Fruit fly (Drosophila melanogaster) whole organism, embryonic: ENCODE results near the gene Alh.

Source experiments
- ATbp ChIP-seq: fragments of 200-800 bp; sonication (Bioruptor generic); optimal IDR thresholded peaks from 2 replicates; lab custom pipeline; 2017; ENCODE audit warnings: missing biosample characterization, mild to moderate bottlenecking, missing genetic modification characterization, missing genetic modification reagents
- Ada2b ChIP-seq: fragments of 200-800 bp; sonication (Bioruptor generic); IDR thresholded peaks from 2 replicates; pipeline ENCODE4 v1.3.6; 2022; ENCODE audit warnings: missing biosample characterization, missing genetic modification characterization
- Atf6 ChIP-seq: fragments of 200-800 bp; sonication (Bioruptor generic); IDR thresholded peaks from 2 replicates; pipeline ENCODE4 v1.3.6; 2022; ENCODE audit warnings: missing biosample characterization, missing genetic modification characterization
- B-H1 ChIP-seq: fragments of 200-800 bp; sonication (Bioruptor generic); IDR thresholded peaks from 3 replicates; pipeline ENCODE4 v1.3.6; 2022; ENCODE audit warnings: missing biosample characterization, missing genetic modification characterization
- CG10959 ChIP-seq: fragments of 200-800 bp; sonication (Bioruptor generic); IDR thresholded peaks from 2 replicates; pipeline ENCODE4 v1.3.6; 2022; ENCODE audit warnings: missing biosample characterization, missing genetic modification characterization
- CG10979 ChIP-seq: fragments of 200-800 bp; sonication (Bioruptor generic); optimal IDR thresholded peaks from 2 replicates; lab custom pipeline; 2018; ENCODE audit warnings: missing biosample characterization, mild to moderate bottlenecking, missing genetic modification characterization, moderate library complexity
- CG11456 ChIP-seq: fragments of 200-800 bp; sonication (Bioruptor generic); IDR thresholded peaks from 3 replicates; pipeline ENCODE4 v1.3.6; 2022; ENCODE audit warnings: missing biosample characterization, missing genetic modification characterization
- CG11695 ChIP-seq: fragments of 200-800 bp; sonication (Bioruptor generic); IDR thresholded peaks from 3 replicates; pipeline ENCODE4 v1.3.6; 2022; ENCODE audit warnings: missing biosample characterization, missing genetic modification characterization
- CG13287 ChIP-seq: fragments of 200-800 bp; sonication (Bioruptor generic); IDR thresholded peaks from 2 replicates; pipeline ENCODE4 v1.3.6; 2022; ENCODE audit warnings: missing biosample characterization, missing genetic modification characterization; ENCODE audit not compliant: partially characterized antibody
- CG14965 ChIP-seq: fragments of 200-800 bp; sonication (Bioruptor generic); optimal IDR thresholded peaks from 2 replicates; lab custom pipeline; 2016; ENCODE audit warnings: missing biosample characterization, missing genetic modification characterization, borderline replicate concordance
- CG1647 ChIP-seq: fragments of 200-800 bp; sonication (Bioruptor generic); optimal IDR thresholded peaks from 3 replicates; lab custom pipeline; 2016; ENCODE audit warnings: missing biosample characterization, missing genetic modification characterization
- CG17361 ChIP-seq: fragments of 200-800 bp; sonication (Bioruptor generic); IDR thresholded peaks from 3 replicates; pipeline ENCODE4 v1.3.6; 2022; ENCODE audit warnings: missing biosample characterization, missing genetic modification characterization
- CG17829 ChIP-seq: fragments of 200-800 bp; optimal IDR thresholded peaks from 2 replicates; lab custom pipeline; 2019; ENCODE audit warnings: missing biosample characterization, mild to moderate bottlenecking, missing genetic modification characterization, moderate library complexity
- CG2116 ChIP-seq: fragments of 200-800 bp; sonication (Bioruptor generic); optimal IDR thresholded peaks from 3 replicates; lab custom pipeline; 2018; ENCODE audit warnings: missing biosample characterization, mild to moderate bottlenecking, missing genetic modification characterization
- CG2120 ChIP-seq: fragments of 200-800 bp; sonication (Bioruptor generic); optimal IDR thresholded peaks from 3 replicates; lab custom pipeline; 2016; ENCODE audit warnings: missing biosample characterization, missing genetic modification characterization
- CG2202 ChIP-seq: fragments of 200-800 bp; sonication (Bioruptor generic); optimal IDR thresholded peaks from 2 replicates; lab custom pipeline; 2018; ENCODE audit warnings: missing biosample characterization, mild to moderate bottlenecking, missing genetic modification characterization
- CG31441 ChIP-seq: fragments of 200-800 bp; sonication (Bioruptor generic); IDR thresholded peaks from 2 replicates; pipeline ENCODE4 v1.3.6; 2022; ENCODE audit warnings: missing biosample characterization, missing genetic modification characterization
- CG3407 ChIP-seq: fragments of 200-800 bp; sonication (Bioruptor generic); optimal IDR thresholded peaks from 2 replicates; lab custom pipeline; 2018; ENCODE audit warnings: missing biosample characterization, mild to moderate bottlenecking, missing genetic modification characterization
- CG4404 ChIP-seq: fragments of 200-800 bp; sonication (Bioruptor generic); IDR thresholded peaks from 2 replicates; pipeline ENCODE4 v1.3.6; 2022; ENCODE audit warnings: missing biosample characterization, missing genetic modification characterization
- CG6765 ChIP-seq: fragments of 200-800 bp; sonication (Bioruptor generic); optimal IDR thresholded peaks from 3 replicates; lab custom pipeline; 2017; ENCODE audit warnings: missing biosample characterization, mild to moderate bottlenecking, missing genetic modification characterization
- CG7271 ChIP-seq: fragments of 200-800 bp; sonication (Bioruptor generic); optimal IDR thresholded peaks from 2 replicates; lab custom pipeline; 2018; ENCODE audit warnings: missing biosample characterization, mild to moderate bottlenecking, missing genetic modification characterization, moderate library complexity
- CG8765 ChIP-seq: fragments of 200-800 bp; sonication (Bioruptor generic); IDR thresholded peaks from 2 replicates; pipeline ENCODE4 v1.3.6; 2022; ENCODE audit warnings: missing biosample characterization, missing genetic modification characterization
- CG9727 ChIP-seq: fragments of 200-800 bp; sonication (Bioruptor generic); optimal IDR thresholded peaks from 3 replicates; lab custom pipeline; 2017; ENCODE audit warnings: missing biosample characterization, mild to moderate bottlenecking, missing genetic modification characterization
- D ChIP-seq, 2 experiments: fragments of 200-800 bp in 1 of 2; fragments of >200 bp in 1 of 2; sonication (Bioruptor generic) in 1 of 2; optimal IDR thresholded peaks; 2 replicates in 1 of 2; 3 replicates in 1 of 2; lab custom pipeline; 2017; ENCODE audit warnings: mild to moderate bottlenecking in 1 of 2, missing biosample characterization in 1 of 2, missing genetic modification characterization in 1 of 2, missing genetic modification reagents in 1 of 2
- Dfd ChIP-seq, 2 experiments: fragments of >200 bp; optimal IDR thresholded peaks; 2 replicates each; lab custom pipeline; 2017; ENCODE audit warnings: missing biosample characterization in 2 of 2, missing genetic modification characterization in 2 of 2
- Dip2 ChIP-seq: fragments of 200-800 bp; sonication (Bioruptor generic); IDR thresholded peaks from 2 replicates; pipeline ENCODE4 v1.3.6; 2022; ENCODE audit warnings: missing biosample characterization, missing genetic modification characterization
- Doc2 ChIP-seq: fragments of 200-800 bp; sonication (Bioruptor generic); IDR thresholded peaks from 2 replicates; pipeline ENCODE4 v1.3.6; 2022; ENCODE audit warnings: missing biosample characterization, missing genetic modification characterization
- ERR ChIP-seq: fragments of 200-800 bp; sonication (Bioruptor generic); optimal IDR thresholded peaks from 2 replicates; lab custom pipeline; 2016; ENCODE audit warnings: missing biosample characterization, missing genetic modification characterization
- Ets65A ChIP-seq: fragments of 200-800 bp; sonication (Bioruptor generic); peaks from one replicate; lab custom pipeline; 2016; ENCODE audit warnings: missing biosample characterization, missing genetic modification characterization
- Fer1 ChIP-seq: fragments of 200-800 bp; sonication (Bioruptor generic); optimal IDR thresholded peaks from 2 replicates; lab custom pipeline; 2017; ENCODE audit warnings: missing biosample characterization, mild to moderate bottlenecking, missing genetic modification characterization
- Fer2 ChIP-seq: fragments of 200-800 bp; sonication (Bioruptor generic); optimal IDR thresholded peaks from 2 replicates; lab custom pipeline; 2018; ENCODE audit warnings: missing biosample characterization, mild to moderate bottlenecking, missing genetic modification characterization, moderate library complexity
- MESR4 ChIP-seq: fragments of 200-800 bp; sonication (Bioruptor generic); optimal IDR thresholded peaks from 2 replicates; lab custom pipeline; 2018; ENCODE audit warnings: missing biosample characterization, mild to moderate bottlenecking, missing genetic modification characterization, moderate library complexity
- PHDP ChIP-seq: fragments of 200-800 bp; sonication (Bioruptor generic); optimal IDR thresholded peaks from 3 replicates; lab custom pipeline; 2018; ENCODE audit warnings: missing biosample characterization, mild to moderate bottlenecking, missing genetic modification characterization, moderate library complexity
- Trl ChIP-seq, 3 experiments: fragments of >200 bp in 2 of 3; fragments of 200-800 bp in 1 of 3; sonication (Bioruptor generic) in 1 of 3; optimal IDR thresholded peaks; 2 replicates in 1 of 3; 3 replicates in 2 of 3; lab custom pipeline; 2016 to 2017; ENCODE audit warnings: missing biosample characterization in 1 of 3, missing genetic modification characterization in 1 of 3
- en ChIP-seq: fragments of 200-800 bp; sonication (Bioruptor generic); optimal IDR thresholded peaks from 2 replicates; lab custom pipeline; 2016; ENCODE audit warnings: missing biosample characterization, missing genetic modification characterization
- exex ChIP-seq: fragments of 200-800 bp; sonication (Bioruptor generic); optimal IDR thresholded peaks from 4 replicates; lab custom pipeline; 2018; ENCODE audit warnings: missing biosample characterization, mild to moderate bottlenecking, missing genetic modification characterization, moderate library complexity
- fu2 ChIP-seq: fragments of 200-800 bp; sonication (Bioruptor generic); optimal IDR thresholded peaks from 2 replicates; lab custom pipeline; 2016; ENCODE audit warnings: missing biosample characterization, missing genetic modification characterization
- her ChIP-seq: fragments of 200-800 bp; sonication (Bioruptor generic); optimal IDR thresholded peaks from 2 replicates; lab custom pipeline; 2016; ENCODE audit warnings: missing biosample characterization, missing genetic modification characterization
- inv ChIP-seq: fragments of 200-800 bp; sonication (Bioruptor generic); IDR thresholded peaks from 2 replicates; pipeline ENCODE4 v1.3.6; 2022; ENCODE audit warnings: missing biosample characterization, missing genetic modification characterization; ENCODE audit not compliant: partially characterized antibody
- lbe ChIP-seq: fragments of 200-800 bp; sonication (Bioruptor generic); optimal IDR thresholded peaks from 2 replicates; lab custom pipeline; 2016; ENCODE audit warnings: missing biosample characterization, mild to moderate bottlenecking, missing genetic modification characterization
- pnt ChIP-seq: fragments of 200-800 bp; sonication (Bioruptor generic); optimal IDR thresholded peaks from 3 replicates; lab custom pipeline; 2016; ENCODE audit warnings: missing biosample characterization, missing genetic modification characterization
- ranshi ChIP-seq: fragments of 200-800 bp; sonication (Bioruptor generic); IDR thresholded peaks from 2 replicates; pipeline ENCODE4 v1.3.6; 2022; ENCODE audit warnings: missing biosample characterization, missing genetic modification characterization
- salm ChIP-seq: fragments of 200-800 bp; sonication (Bioruptor generic); optimal IDR thresholded peaks from 2 replicates; lab custom pipeline; 2018; ENCODE audit warnings: missing biosample characterization, mild to moderate bottlenecking, missing genetic modification characterization
- sc ChIP-seq, 3 experiments: fragments of >200 bp in 2 of 3; fragments of 200-800 bp in 1 of 3; sonication (Bioruptor generic) in 1 of 3; optimal IDR thresholded peaks; 2 replicates in 2 of 3; 3 replicates in 1 of 3; lab custom pipeline; 2017; ENCODE audit warnings: mild to moderate bottlenecking in 1 of 3, missing biosample characterization in 1 of 3, missing genetic modification characterization in 1 of 3, missing genetic modification reagents in 1 of 3
- sim ChIP-seq: fragments of 200-800 bp; sonication (Bioruptor generic); IDR thresholded peaks from 2 replicates; pipeline ENCODE4 v1.3.6; 2022; ENCODE audit warnings: missing biosample characterization, missing genetic modification characterization
- tap ChIP-seq: fragments of 200-800 bp; optimal IDR thresholded peaks from 3 replicates; lab custom pipeline; 2019; ENCODE audit warnings: missing biosample characterization, mild to moderate bottlenecking, missing genetic modification characterization, moderate library complexity
- tgo ChIP-seq: fragments of 200-800 bp; sonication (Bioruptor generic); IDR thresholded peaks from 3 replicates; pipeline ENCODE4 v1.3.6; 2022; ENCODE audit warnings: missing biosample characterization, missing genetic modification characterization
- tio ChIP-seq: fragments of 200-800 bp; sonication (Bioruptor generic); optimal IDR thresholded peaks from 2 replicates; lab custom pipeline; 2017; ENCODE audit warnings: missing biosample characterization, missing genetic modification characterization, inconsistent platforms
- wek ChIP-seq: fragments of 200-800 bp; sonication (Bioruptor generic); optimal IDR thresholded peaks from 3 replicates; lab custom pipeline; 2018; ENCODE audit warnings: missing biosample characterization, mild to moderate bottlenecking, missing genetic modification characterization, moderate library complexity

The Alh gene

dm6 chr3R:7124109-7124639 is at the start of gene Alh, which contains the start of gene CG10098 (continued):
- TF ChIP-seq wek (GFP tag; lab: Kevin White, UChicago) (no peak), salm (no peak), CG10959 (peak; percentile 60), B-H1 (peak; percentile 54), CG6765 (no peak), Ada2b (GFP tag; lab: Robert Waterston, UW) (peak; percentile 73), CG3407 (peak; percentile 59), pnt (GFP tag; lab: Kevin White, UChicago) (peak; percentile 91), CG2120 (peak; percentile 94), Dfd (GFP tag; optimal IDR thresholded peaks at IDR 0.05; lab: Kevin White, UChicago) (no peak), her (GFP tag; lab: Kevin White, UChicago) (peak; percentile 58), CG8765 (GFP tag; lab: Robert Waterston, UW) (peak; percentile 68; the same call in 1 of the 2 replicates), CG14965 (GFP tag; lab: Kevin White, UChicago) (no peak), ATbp (GFP tag; lab: Kevin White, UChicago) (peak; percentile 34), MESR4 (no peak), fu2 (GFP tag; lab: Kevin White, UChicago) (peak; percentile 89), Doc2 (GFP tag; lab: Robert Waterston, UW) (no peak), CG4404 (peak; percentile 72), inv (GFP tag; lab: Robert Waterston, UW) (peak; percentile 73), Ets65A (GFP tag; lab: Kevin White, UChicago) (peak; percentile 99), ERR (GFP tag; lab: Kevin White, UChicago) (peak; percentile 69), sc (optimal IDR thresholded peaks at IDR 0.05; lab: Kevin White, UChicago) (no peak), sc (GFP tag; optimal IDR thresholded peaks at IDR 0.05; lab: Kevin White, UChicago) (peak; percentile 49), tgo (GFP tag; lab: Robert Waterston, UW) (peak; percentile 78), Fer2 (peak; percentile 79), Fer1 (GFP tag; lab: Kevin White, UChicago) (peak; percentile 45), CG7271 (tag; lab: Kevin White, UChicago) (no peak), CG13287 (GFP tag; lab: Robert Waterston, UW) (peak; percentile 71), tap (peak; percentile 59), Dip2 (GFP tag; lab: Robert Waterston, UW) (no peak), CG2116 (GFP tag; lab: Kevin White, UChicago) (peak; percentile 85), CG9727 (GFP tag; lab: Kevin White, UChicago) (peak; percentile 85), exex (tag; lab: Kevin White, UChicago) (peak; percentile 51), CG31441 (peak; percentile 78), CG10979 (tag; lab: Kevin White, UChicago) (peak; percentile 65), CG17361 (GFP tag; lab: Robert Waterston, UW) (peak; percentile 93), en (GFP tag; lab: Kevin White, UChicago) (peak; percentile 55), CG11695 (GFP tag; lab: Robert Waterston, UW) (no peak), lbe (GFP tag; lab: Kevin White, UChicago) (peak; percentile 74), CG17829 (tag; lab: Kevin White, UChicago) (peak; percentile 78), CG1647 (GFP tag; lab: Kevin White, UChicago) (peak; percentile 87), PHDP (tag; lab: Kevin White, UChicago) (peak; percentile 76), Atf6 (peak; percentile 72), tio (GFP tag; lab: Kevin White, UChicago) (peak; percentile 89), sim (GFP tag; lab: Robert Waterston, UW) (no peak), CG2202 (tag; lab: Kevin White, UChicago) (peak; percentile 29), D (optimal IDR thresholded peaks at IDR 0.05; lab: Kevin White, UChicago) (no peak), D (GFP tag; optimal IDR thresholded peaks at IDR 0.05; lab: Kevin White, UChicago) (peak; percentile 77), CG11456 (GFP tag; lab: Robert Waterston, UW) (peak; percentile 87), ranshi (peak; percentile 81; the same call in 1 of the 2 replicates), Trl (optimal IDR thresholded peaks at IDR 0.05; lab: Kevin White, UChicago) (no peak), Trl (GFP tag; optimal IDR thresholded peaks at IDR 0.05; lab: Kevin White, UChicago) (peak; percentile 79)
